Worm (Caenorhabditis elegans): ENCODE results near the gene nsph-3.2.

Gene nsph-3.2

ce11 chrIV:10080816-10081215 is 31.9 kb upstream of the nsph-3.2 start, which contains the start of gene W01B6.6:
Gene W01B6.6 (plus strand): TSS chrIV:10081116.
- TF ChIP-seq ztf-29 (GFP tag; IDR thresholded peaks at IDR 0.05): no peak
- no peak for TF ChIP-seq ztf-23 (GFP tag; IDR thresholded peaks at IDR 0.05)
- TF ChIP-seq med-1 (GFP tag; optimal IDR thresholded peaks at IDR 0.05; ENCODE audit: insufficient read depth): no peak
- TF ChIP-seq T22C8.4 (GFP tag; IDR thresholded peaks at IDR 0.05): no peak
- TF ChIP-seq klf-2 (GFP tag; conservative IDR thresholded peaks at IDR 0.05): no peak
- no peak for TF ChIP-seq tab-1 (GFP tag; IDR thresholded peaks at IDR 0.05)
- no peak for TF ChIP-seq flt-1 (GFP tag; IDR thresholded peaks at IDR 0.05)
- TF ChIP-seq ref-1 (GFP tag; conservative IDR thresholded peaks at IDR 0.05): no peak
- no peak for TF ChIP-seq cog-1 (tag; optimal IDR thresholded peaks at IDR 0.05)

- TF ChIP-seq tab-1 (GFP tag; IDR thresholded peaks at IDR 0.05) (no peak), ztf-23 (GFP tag; IDR thresholded peaks at IDR 0.05) (no peak), med-1 (GFP tag; optimal IDR thresholded peaks at IDR 0.05; ENCODE audit: insufficient read depth) (no peak), cog-1 (tag; optimal IDR thresholded peaks at IDR 0.05) (no peak), T22C8.4 (GFP tag; IDR thresholded peaks at IDR 0.05) (no peak), flt-1 (GFP tag; IDR thresholded peaks at IDR 0.05) (no peak), klf-2 (GFP tag; conservative IDR thresholded peaks at IDR 0.05) (no peak), ref-1 (GFP tag; conservative IDR thresholded peaks at IDR 0.05) (no peak), ztf-29 (GFP tag; IDR thresholded peaks at IDR 0.05) (no peak)
These were observed 28.2 kb upstream of the nsph-3.2 start, which contains the start of gene W01B6.8 for ce11 chrIV:10084323-10084959. Gene W01B6.8 (minus strand): TSS chrIV:10084373.

- TF ChIP-seq flt-1 (GFP tag; IDR thresholded peaks at IDR 0.05) (peak; percentile 61; the same call in 1 of the 2 replicates), klf-2 (GFP tag; conservative IDR thresholded peaks at IDR 0.05) (no peak)
These were observed 27.1 kb upstream of the nsph-3.2 start, which contains the start of the genes col-2 and ndc-80 for ce11 chrIV:10085401-10086187. Gene col-2 (minus strand): TSS chrIV:10085451. Gene ndc-80 (plus strand): TSS chrIV:10086137.

ce11 chrIV:10089777-10090176 is 22.9 kb upstream of the nsph-3.2 start, which contains the start of gene ttr-39:
Gene ttr-39 (minus strand): TSS chrIV:10089877.
- TF ChIP-seq med-1 (GFP tag; optimal IDR thresholded peaks at IDR 0.05; ENCODE audit: insufficient read depth) (no peak), tab-1 (GFP tag; IDR thresholded peaks at IDR 0.05) (no peak), T22C8.4 (GFP tag; IDR thresholded peaks at IDR 0.05) (no peak), ref-1 (GFP tag; conservative IDR thresholded peaks at IDR 0.05) (no peak), flt-1 (GFP tag; IDR thresholded peaks at IDR 0.05) (no peak), klf-2 (GFP tag; conservative IDR thresholded peaks at IDR 0.05) (no peak), ztf-23 (GFP tag; IDR thresholded peaks at IDR 0.05) (no peak), ztf-29 (GFP tag; IDR thresholded peaks at IDR 0.05) (no peak), cog-1 (tag; optimal IDR thresholded peaks at IDR 0.05) (no peak)

- TF ChIP-seq T22C8.4 (GFP tag; IDR thresholded peaks at IDR 0.05) (no peak), med-1 (GFP tag; optimal IDR thresholded peaks at IDR 0.05; ENCODE audit: insufficient read depth) (no peak), tab-1 (GFP tag; IDR thresholded peaks at IDR 0.05) (no peak), flt-1 (GFP tag; IDR thresholded peaks at IDR 0.05) (no peak), ztf-23 (GFP tag; IDR thresholded peaks at IDR 0.05) (no peak), cog-1 (tag; optimal IDR thresholded peaks at IDR 0.05) (no peak), klf-2 (GFP tag; conservative IDR thresholded peaks at IDR 0.05) (no peak), ref-1 (GFP tag; conservative IDR thresholded peaks at IDR 0.05) (no peak), ztf-29 (GFP tag; IDR thresholded peaks at IDR 0.05) (no peak)
These were observed 22.3 kb upstream of the nsph-3.2 start, which contains the start of gene ttbk-5 for ce11 chrIV:10090358-10090757. Gene ttbk-5 (plus strand): TSS chrIV:10090658.

- no peak for TF ChIP-seq T22C8.4 (GFP tag; IDR thresholded peaks at IDR 0.05)
- TF ChIP-seq klf-2 (GFP tag; conservative IDR thresholded peaks at IDR 0.05): no peak
- TF ChIP-seq flt-1 (GFP tag; IDR thresholded peaks at IDR 0.05): no peak
- no peak for TF ChIP-seq tab-1 (GFP tag; IDR thresholded peaks at IDR 0.05)
- TF ChIP-seq cog-1 (tag; optimal IDR thresholded peaks at IDR 0.05): no peak
- no peak for TF ChIP-seq ztf-29 (GFP tag; IDR thresholded peaks at IDR 0.05)
- no peak for TF ChIP-seq ref-1 (GFP tag; conservative IDR thresholded peaks at IDR 0.05)
These were observed 17.5 kb upstream of the nsph-3.2 start, which contains the start of the genes C04G2.5 and msp-36 for ce11 chrIV:10095171-10095570. Gene C04G2.5 (minus strand): TSS chrIV:10095271. Gene msp-36 (plus strand): TSS chrIV:10095433.

- no peak for TF ChIP-seq ztf-29 (GFP tag; IDR thresholded peaks at IDR 0.05)
- TF ChIP-seq flt-1 (GFP tag; IDR thresholded peaks at IDR 0.05): no peak
- no peak for TF ChIP-seq med-1 (GFP tag; optimal IDR thresholded peaks at IDR 0.05; ENCODE audit: insufficient read depth)
- no peak for TF ChIP-seq T22C8.4 (GFP tag; IDR thresholded peaks at IDR 0.05)
- TF ChIP-seq cog-1 (tag; optimal IDR thresholded peaks at IDR 0.05): no peak
- no peak for TF ChIP-seq klf-2 (GFP tag; conservative IDR thresholded peaks at IDR 0.05)
- TF ChIP-seq tab-1 (GFP tag; IDR thresholded peaks at IDR 0.05): no peak
- TF ChIP-seq ztf-23 (GFP tag; IDR thresholded peaks at IDR 0.05): no peak
- TF ChIP-seq ref-1 (GFP tag; conservative IDR thresholded peaks at IDR 0.05): no peak
These were observed 15.8 kb upstream of the nsph-3.2 start, which contains the start of gene dis-3 for ce11 chrIV:10096881-10097280. Gene dis-3 (plus strand): TSS chrIV:10097202.

- TF ChIP-seq klf-2 (GFP tag; conservative IDR thresholded peaks at IDR 0.05): no peak
- no peak for TF ChIP-seq flt-1 (GFP tag; IDR thresholded peaks at IDR 0.05)
- no peak for TF ChIP-seq tab-1 (GFP tag; IDR thresholded peaks at IDR 0.05)
- no peak for TF ChIP-seq med-1 (GFP tag; optimal IDR thresholded peaks at IDR 0.05; ENCODE audit: insufficient read depth)
- no peak for TF ChIP-seq cog-1 (tag; optimal IDR thresholded peaks at IDR 0.05)
- no peak for TF ChIP-seq T22C8.4 (GFP tag; IDR thresholded peaks at IDR 0.05)
- TF ChIP-seq ztf-23 (GFP tag; IDR thresholded peaks at IDR 0.05): no peak
- no peak for TF ChIP-seq ref-1 (GFP tag; conservative IDR thresholded peaks at IDR 0.05)
- no peak for TF ChIP-seq ztf-29 (GFP tag; IDR thresholded peaks at IDR 0.05)
These were observed 2.3 kb upstream of the nsph-3.2 start, which contains the start of gene egl-38 for ce11 chrIV:10110417-10110816. Gene egl-38 (minus strand): TSS chrIV:10110517.

ce11 chrIV:10110870-10111269 is 1.8 kb upstream of the nsph-3.2 start:
- TF ChIP-seq klf-2 (GFP tag; conservative IDR thresholded peaks at IDR 0.05) (no peak), ztf-29 (GFP tag; IDR thresholded peaks at IDR 0.05) (no peak), med-1 (GFP tag; optimal IDR thresholded peaks at IDR 0.05; ENCODE audit: insufficient read depth) (no peak), ref-1 (GFP tag; conservative IDR thresholded peaks at IDR 0.05) (no peak), flt-1 (GFP tag; IDR thresholded peaks at IDR 0.05) (no peak), tab-1 (GFP tag; IDR thresholded peaks at IDR 0.05) (no peak), T22C8.4 (GFP tag; IDR thresholded peaks at IDR 0.05) (no peak), cog-1 (tag; optimal IDR thresholded peaks at IDR 0.05) (no peak), ztf-23 (GFP tag; IDR thresholded peaks at IDR 0.05) (no peak)

Measured in whole organism, midembryonic.